Fruit fly (Drosophila melanogaster) whole organism, embryonic: Measurements from ENCODE around the gene BckdhA.

Source experiments
- Bdp1 ChIP-seq: fragments of 200-800 bp; sonication (Bioruptor generic); optimal IDR thresholded peaks from 3 replicates; lab custom pipeline; 2016; ENCODE audit warnings: missing biosample characterization, missing genetic modification characterization
- CG14014 ChIP-seq: fragments of 200-800 bp; sonication (Bioruptor generic); IDR thresholded peaks from 2 replicates; pipeline ENCODE4 v1.3.6; 2022; ENCODE audit warnings: missing biosample characterization, missing genetic modification characterization
- GATAe ChIP-seq: fragments of 200-800 bp; sonication (Bioruptor generic); conservative IDR thresholded peaks from 2 replicates; pipeline ENCODE4 v1.3.6; 2022; ENCODE audit warnings: missing biosample characterization, missing genetic modification characterization
- Sox100B ChIP-seq: fragments of 200-800 bp; sonication (Bioruptor generic); optimal IDR thresholded peaks from 3 replicates; lab custom pipeline; 2018; ENCODE audit warnings: missing biosample characterization, mild to moderate bottlenecking, missing genetic modification characterization
- Sry-δ ChIP-seq: fragments of 200-800 bp; sonication (Bioruptor generic); optimal IDR thresholded peaks from 2 replicates; lab custom pipeline; 2016; ENCODE audit warnings: missing biosample characterization, missing genetic modification characterization
- gfzf ChIP-seq: fragments of 200-800 bp; sonication (Bioruptor generic); optimal IDR thresholded peaks from 2 replicates; lab custom pipeline; 2016; ENCODE audit warnings: missing biosample characterization, mild to moderate bottlenecking, missing genetic modification characterization, moderate library complexity
- pum ChIP-seq: fragments of 200-800 bp; sonication (Bioruptor generic); optimal IDR thresholded peaks from 2 replicates; lab custom pipeline; 2016; ENCODE audit warnings: missing biosample characterization, missing genetic modification characterization

- TF ChIP-seq gfzf (GFP tag; lab: Kevin White, UChicago) (no peak), GATAe (GFP tag; lab: Robert Waterston, UW) (no peak), Bdp1 (GFP tag; lab: Kevin White, UChicago) (no peak), CG14014 (no peak), pum (GFP tag; lab: Kevin White, UChicago) (no peak), Sry-δ (GFP tag; lab: Kevin White, UChicago) (no peak), Sox100B (GFP tag; lab: Kevin White, UChicago) (no peak)
These were observed 11.9 kb upstream of the BckdhA start for dm6 chr3R:9543495-9544180.
